Fruit fly (Drosophila melanogaster) whole organism, larva: Measurements from ENCODE around the gene Nepl5.

Source experiments
- noc ChIP-seq: fragments of 200-800 bp; sonication (Bioruptor generic); optimal IDR thresholded peaks from 3 replicates; lab custom pipeline; 2019; ENCODE audit warnings: missing biosample characterization, mild to moderate bottlenecking, missing genetic modification characterization, moderate library complexity

The Nepl5 gene

dm6 chr2L:6422488-6422887, 41.4 kb downstream of the Nepl5 start:
- peak; percentile 9 for TF ChIP-seq noc (tag; lab: Kevin White, UChicago)

- peak; percentile 57 for TF ChIP-seq noc (tag; lab: Kevin White, UChicago)
Observed at dm6 chr2L:6423148-6423547, 42.1 kb downstream of the Nepl5 start, which contains the start of gene Tig. Tig (minus strand) TSS chr2L:6423310.

- no peak for TF ChIP-seq noc (tag; lab: Kevin White, UChicago)
Observed at dm6 chr2L:6424198-6424597, 43.1 kb downstream of the Nepl5 start, which contains the start of gene Fic. Fic (plus strand) TSS chr2L:6424336.

- no peak for TF ChIP-seq noc (tag; lab: Kevin White, UChicago)
Observed at dm6 chr2L:6426329-6426728, 45.3 kb downstream of the Nepl5 start.
